Fruit fly (Drosophila melanogaster): ENCODE measurements around the gene CG3285.

Gene CG3285

dm6 chr2L:3348146-3348747, 17.5 kb downstream of the CG3285 start (continued):
- TF ChIP-seq CG2712 (tag; optimal IDR thresholded peaks at IDR 0.05): peak; percentile 91
- peak; percentile 73 for TF ChIP-seq CG12219 (GFP tag; optimal IDR thresholded peaks at IDR 0.05)
- TF ChIP-seq YL-1 (GFP tag; optimal IDR thresholded peaks at IDR 0.05): no peak
- TF ChIP-seq jigr1 (GFP tag; IDR thresholded peaks at IDR 0.05): peak; percentile 87; the same call in 2 of the 3 replicates
- no peak for TF ChIP-seq MBD-R2 (GFP tag; IDR thresholded peaks at IDR 0.05)
- peak; percentile 72 for TF ChIP-seq CG10959 (GFP tag; IDR thresholded peaks at IDR 0.05)
- TF ChIP-seq ranshi (GFP tag; IDR thresholded peaks at IDR 0.05): peak; percentile 86
- TF ChIP-seq dmrt11E (tag; optimal IDR thresholded peaks at IDR 0.05): peak; percentile 56
- TF ChIP-seq stwl (tag; optimal IDR thresholded peaks at IDR 0.05): peak; percentile 11
- TF ChIP-seq vnd (GFP tag; IDR thresholded peaks at IDR 0.05; ENCODE audit: partially characterized antibody): peak; percentile 44; the same call in 2 of the 3 replicates
- peak; percentile 67 for TF ChIP-seq CG4820 (GFP tag; optimal IDR thresholded peaks at IDR 0.05)
- TF ChIP-seq E2f1 (GFP tag; IDR thresholded peaks at IDR 0.05): peak; percentile 89
- peak; percentile 76 for TF ChIP-seq CG14050 (GFP tag; IDR thresholded peaks at IDR 0.05)
- peak; percentile 31 for TF ChIP-seq Ets97D (GFP tag; optimal IDR thresholded peaks at IDR 0.05)
- no peak for TF ChIP-seq slou (GFP tag; optimal IDR thresholded peaks at IDR 0.05)
- TF ChIP-seq dysf (GFP tag; IDR thresholded peaks at IDR 0.05): peak; percentile 86
- TF ChIP-seq wor (GFP tag; IDR thresholded peaks at IDR 0.05): peak; percentile 84
- TF ChIP-seq Deaf1 (tag; optimal IDR thresholded peaks at IDR 0.05): peak; percentile 35
- TF ChIP-seq CG12299 (tag; optimal IDR thresholded peaks at IDR 0.05): peak; percentile 14
- peak; percentile 68 for TF ChIP-seq kay (GFP tag; optimal IDR thresholded peaks at IDR 0.05)
- no peak for TF ChIP-seq Dbx (GFP tag; IDR thresholded peaks at IDR 0.05)
- no peak for TF ChIP-seq CG3163 (GFP tag; optimal IDR thresholded peaks at IDR 0.05)
- TF ChIP-seq CG4854 (GFP tag; optimal IDR thresholded peaks at IDR 0.05): peak; percentile 24
- peak; percentile 76 for TF ChIP-seq bcd (GFP tag; optimal IDR thresholded peaks at IDR 0.05)
- TF ChIP-seq Dad (GFP tag; optimal IDR thresholded peaks at IDR 0.05): peak; percentile 40
- no peak for TF ChIP-seq ac (GFP tag; optimal IDR thresholded peaks at IDR 0.05)
- TF ChIP-seq CG1603 (tag; optimal IDR thresholded peaks at IDR 0.05): peak; percentile 90
- peak; percentile 40 for TF ChIP-seq CG32532 (GFP tag; IDR thresholded peaks at IDR 0.05)
- TF ChIP-seq Mes4 (GFP tag; optimal IDR thresholded peaks at IDR 0.05): peak; percentile 61
- no peak for TF ChIP-seq unc-4 (GFP tag; IDR thresholded peaks at IDR 0.05; ENCODE audit: partially characterized antibody)
- TF ChIP-seq Lhr (GFP tag; optimal IDR thresholded peaks at IDR 0.05): peak; percentile 53
- peak; percentile 56 for TF ChIP-seq pum (GFP tag; optimal IDR thresholded peaks at IDR 0.05)
- TF ChIP-seq pb (GFP tag; optimal IDR thresholded peaks at IDR 0.05): peak; percentile 30
- no peak for TF ChIP-seq CG7928 (GFP tag; optimal IDR thresholded peaks at IDR 0.05)
- no peak for TF ChIP-seq NC2α (GFP tag; optimal IDR thresholded peaks at IDR 0.05)
- TF ChIP-seq ro (GFP tag; IDR thresholded peaks at IDR 0.05): peak; percentile 65; the same call in 1 of the 2 replicates
- peak; percentile 42 for TF ChIP-seq pnt (GFP tag; optimal IDR thresholded peaks at IDR 0.05)
- no peak for TF ChIP-seq CG4617 (GFP tag; optimal IDR thresholded peaks at IDR 0.05; ENCODE audit: borderline replicate concordance)
- no peak for TF ChIP-seq inv (GFP tag; IDR thresholded peaks at IDR 0.05; ENCODE audit: partially characterized antibody)
- peak; percentile 13 for TF ChIP-seq maf-S (GFP tag; optimal IDR thresholded peaks at IDR 0.05)
- no peak for TF ChIP-seq disco-r (GFP tag; optimal IDR thresholded peaks at IDR 0.05)
- peak; percentile 54 for TF ChIP-seq CG9437 (GFP tag; optimal IDR thresholded peaks at IDR 0.05)
- TF ChIP-seq ato (GFP tag; IDR thresholded peaks at IDR 0.05; ENCODE audit: partially characterized antibody): no peak
- TF ChIP-seq GATAe (GFP tag; conservative IDR thresholded peaks at IDR 0.05): no peak; the same call in 1 of the 2 replicates
- TF ChIP-seq Sry-δ (GFP tag; optimal IDR thresholded peaks at IDR 0.05): no peak
- TF ChIP-seq CG2202 (tag; optimal IDR thresholded peaks at IDR 0.05): peak; percentile 57
- peak; percentile 21 for TF ChIP-seq Side (GFP tag; optimal IDR thresholded peaks at IDR 0.05)
- TF ChIP-seq Ptx1 (GFP tag; IDR thresholded peaks at IDR 0.05): peak; percentile 88
- TF ChIP-seq CG15479 (GFP tag; optimal IDR thresholded peaks at IDR 0.05): no peak
- TF ChIP-seq CG14667 (GFP tag; IDR thresholded peaks at IDR 0.05): peak; percentile 89
- peak; percentile 93 for TF ChIP-seq sisA (GFP tag; IDR thresholded peaks at IDR 0.05)

All from whole organism, embryonic.